Worm (Caenorhabditis elegans) whole organism, young adult: Measurements from ENCODE around the gene eat-3.

Source experiments
- B0336.3 ChIP-seq: fragments of 200-800 bp; sonication (Bioruptor generic); IDR thresholded peaks from 2 replicates; pipeline ENCODE4 v1.3.6; 2022; ENCODE audit warnings: missing genetic modification characterization, missing compliant biosample characterization
- C06A6.2 ChIP-seq: fragments of 200-800 bp; sonication (Bioruptor generic); conservative IDR thresholded peaks from 2 replicates; pipeline ENCODE4 v1.3.6; 2022; ENCODE audit warnings: missing genetic modification characterization, missing compliant biosample characterization
- D2030.7 ChIP-seq: fragments of 200-800 bp; sonication (Bioruptor generic); IDR thresholded peaks from 2 replicates; pipeline ENCODE4 v1.3.6; 2022; ENCODE audit warnings: missing genetic modification reagents, missing genetic modification characterization, missing compliant biosample characterization
- F49E8.2 ChIP-seq: sonication (generic microtip); optimal IDR thresholded peaks from 3 replicates; lab custom pipeline; 2017; ENCODE audit warnings: missing genetic modification characterization, mild to moderate bottlenecking, missing compliant biosample characterization, antibody characterized with exemption, moderate library complexity; ENCODE audit not compliant: insufficient read depth
- T26A5.8 ChIP-seq: sonication (generic microtip); optimal IDR thresholded peaks from 2 replicates; lab custom pipeline; 2016; ENCODE audit warnings: missing genetic modification characterization, missing compliant biosample characterization
- Y53F4B.3 ChIP-seq: fragments of 200-800 bp; sonication (Bioruptor generic); IDR thresholded peaks from 2 replicates; pipeline ENCODE4 v1.3.6; 2022; ENCODE audit warnings: missing genetic modification reagents, missing genetic modification characterization, missing compliant biosample characterization
- Y67H2A.10 ChIP-seq: fragments of 200-800 bp; sonication (Bioruptor generic); conservative IDR thresholded peaks from 2 replicates; pipeline ENCODE4 v1.3.6; 2022; ENCODE audit warnings: missing genetic modification reagents, missing genetic modification characterization, missing compliant biosample characterization
- aptf-3 ChIP-seq: fragments of 200-800 bp; sonication (Bioruptor generic); IDR thresholded peaks from 2 replicates; pipeline ENCODE4 v1.3.6; 2022; ENCODE audit warnings: missing genetic modification characterization, missing compliant biosample characterization
- atf-7 ChIP-seq: sonication (generic microtip); optimal IDR thresholded peaks from 2 replicates; lab custom pipeline; 2017; ENCODE audit warnings: mild to moderate bottlenecking, missing genetic modification characterization, missing compliant biosample characterization
- athp-1 ChIP-seq: sonication (generic microtip); optimal IDR thresholded peaks from 2 replicates; lab custom pipeline; 2017; ENCODE audit warnings: mild to moderate bottlenecking, missing genetic modification characterization, missing compliant biosample characterization
- cebp-1 ChIP-seq, 2 experiments: fragments of 200-800 bp in 1 of 2; sonication (Bioruptor generic) in 1 of 2; sonication (generic microtip) in 1 of 2; IDR thresholded peaks in 1 of 2; optimal IDR thresholded peaks in 1 of 2; 2 replicates each; pipeline versions ENCODE4 v1.3.6 to Lab custom; 2017 to 2022; ENCODE audit warnings: missing compliant biosample characterization in 2 of 2, missing genetic modification characterization in 2 of 2, mild to moderate bottlenecking in 1 of 2, missing genetic modification reagents in 1 of 2, moderate library complexity in 1 of 2
- ceh-27 ChIP-seq: fragments of 200-800 bp; sonication (Bioruptor generic); optimal IDR thresholded peaks from 2 replicates; lab custom pipeline; 2018; ENCODE audit warnings: mild to moderate bottlenecking, missing genetic modification characterization, moderate library complexity, missing compliant biosample characterization
- efl-1 ChIP-seq: fragments of 150-350 bp; optimal IDR thresholded peaks from 2 replicates; lab custom pipeline; 2014; ENCODE audit warnings: missing biosample characterization, missing genetic modification reagents, missing genetic modification characterization
- egrh-3 ChIP-seq: fragments of 200-800 bp; sonication (Bioruptor generic); IDR thresholded peaks from 2 replicates; pipeline ENCODE4 v1.3.6; 2022; ENCODE audit warnings: missing genetic modification reagents, missing genetic modification characterization, missing compliant biosample characterization
- fkh-3 ChIP-seq: sonication (generic microtip); optimal IDR thresholded peaks from 2 replicates; lab custom pipeline; 2016; ENCODE audit warnings: mild to moderate bottlenecking, missing genetic modification characterization, missing compliant biosample characterization
- hmg-20 ChIP-seq: fragments of 200-800 bp; sonication (Bioruptor generic); IDR thresholded peaks from 2 replicates; pipeline ENCODE4 v1.3.6; 2022; ENCODE audit warnings: missing genetic modification reagents, missing genetic modification characterization, missing compliant biosample characterization
- hrde-1 ChIP-seq: sonication (generic microtip); optimal IDR thresholded peaks from 2 replicates; lab custom pipeline; 2016; ENCODE audit warnings: missing genetic modification characterization, mild to moderate bottlenecking, missing compliant biosample characterization, moderate library complexity, missing genotype, missing genetic modification reagents, borderline replicate concordance
- let-607 ChIP-seq, 2 experiments: fragments of 200-800 bp in 1 of 2; sonication (Bioruptor generic) in 1 of 2; sonication (generic microtip) in 1 of 2; optimal IDR thresholded peaks; 2 replicates each; lab custom pipeline; 2016 to 2018; ENCODE audit warnings: mild to moderate bottlenecking in 2 of 2, missing compliant biosample characterization in 2 of 2, missing genetic modification characterization in 2 of 2, moderate library complexity in 2 of 2, missing genotype in 1 of 2
- lin-26 ChIP-seq: fragments of 200-800 bp; sonication (Bioruptor generic); IDR thresholded peaks from 2 replicates; pipeline ENCODE4 v1.3.6; 2022; ENCODE audit warnings: missing genetic modification reagents, missing genetic modification characterization, missing compliant biosample characterization
- lin-54 ChIP-seq: fragments of 200-800 bp; sonication (Bioruptor generic); optimal IDR thresholded peaks from 2 replicates; lab custom pipeline; 2018; ENCODE audit warnings: mild to moderate bottlenecking, missing genetic modification characterization, missing compliant biosample characterization
- lsl-1 ChIP-seq: fragments of 200-800 bp; sonication (Bioruptor generic); optimal IDR thresholded peaks from 2 replicates; lab custom pipeline; 2018; ENCODE audit warnings: mild to moderate bottlenecking, missing genetic modification characterization, moderate library complexity, missing compliant biosample characterization
- madf-10 ChIP-seq: sonication (generic microtip); optimal IDR thresholded peaks from 2 replicates; lab custom pipeline; 2016; ENCODE audit warnings: mild to moderate bottlenecking, missing genetic modification characterization, missing compliant biosample characterization
- mcd-1 ChIP-seq: fragments of 200-800 bp; sonication (Bioruptor generic); IDR thresholded peaks from 2 replicates; pipeline ENCODE4 v1.3.6; 2022; ENCODE audit warnings: missing genetic modification reagents, missing genetic modification characterization, missing compliant biosample characterization
- mxl-1 ChIP-seq: sonication (generic microtip); optimal IDR thresholded peaks from 2 replicates; lab custom pipeline; 2016; ENCODE audit warnings: missing genetic modification characterization, missing compliant biosample characterization
- nfyb-1 ChIP-seq: fragments of 200-800 bp; sonication (Bioruptor generic); IDR thresholded peaks from 2 replicates; pipeline ENCODE4 v1.3.6; 2022; ENCODE audit warnings: missing genetic modification reagents, missing genetic modification characterization, missing compliant biosample characterization
- nhr-80 ChIP-seq: sonication (generic microtip); optimal IDR thresholded peaks from 2 replicates; lab custom pipeline; 2016; ENCODE audit warnings: missing genetic modification characterization, missing compliant biosample characterization
- nhr-90 ChIP-seq: sonication (generic microtip); optimal IDR thresholded peaks from 2 replicates; lab custom pipeline; 2016; ENCODE audit warnings: missing genotype, mild to moderate bottlenecking, missing genetic modification characterization, missing compliant biosample characterization
- rcor-1 ChIP-seq: fragments of 200-800 bp; sonication (Bioruptor generic); IDR thresholded peaks from 2 replicates; pipeline ENCODE4 v1.3.6; 2022; ENCODE audit warnings: missing genetic modification reagents, missing genetic modification characterization, missing compliant biosample characterization
- sptf-2 ChIP-seq: fragments of 200-800 bp; sonication (Bioruptor generic); optimal IDR thresholded peaks from 2 replicates; lab custom pipeline; 2018; ENCODE audit warnings: mild to moderate bottlenecking, missing genetic modification characterization, missing compliant biosample characterization
- tlf-1 ChIP-seq: fragments of 200-800 bp; sonication (Bioruptor generic); optimal IDR thresholded peaks from 2 replicates; lab custom pipeline; 2018; ENCODE audit warnings: mild to moderate bottlenecking, missing genetic modification characterization, missing compliant biosample characterization
- ztf-28 ChIP-seq: fragments of 200-800 bp; sonication (Bioruptor generic); IDR thresholded peaks from 2 replicates; pipeline ENCODE4 v1.3.6; 2022; ENCODE audit warnings: missing genetic modification reagents, missing genetic modification characterization, missing compliant biosample characterization

Gene eat-3

ce11 chrII:9289127-9289526 lies 35.5 kb upstream of the eat-3 start (continued):
- TF ChIP-seq mcd-1 (no peak), hrde-1 (tag; lab: Kevin White, UChicago) (no peak), lin-54 (GFP tag; lab: Kevin White, UChicago) (no peak)
- TF ChIP-seq, all 124 proteins: peak for 9

- TF ChIP-seq let-607 (tag; optimal IDR thresholded peaks at IDR 0.05; lab: Kevin White, UChicago) (peak in 1 of 2 experiments; percentile 26), atf-7 (tag; lab: Kevin White, UChicago) (no peak), nhr-80 (tag; lab: Kevin White, UChicago) (peak; percentile 86), efl-1 (GFP tag; lab: Kevin White, UChicago) (no peak)
Measured at ce11 chrII:9291632-9292031, 33.0 kb upstream of the eat-3 start, which contains the start of gene acs-7. acs-7 (plus strand) TSS chrII:9292017.

ce11 chrII:9295678-9296077 lies 29.0 kb upstream of the eat-3 start, which contains the start of gene C01G6.9:
C01G6.9 (minus strand) TSS chrII:9295818.
- TF ChIP-seq lin-26 (no peak), Y67H2A.10 (GFP tag; lab: Robert Waterston, UW) (no peak), sptf-2 (no peak)

- no peak for TF ChIP-seq lsl-1 (GFP tag; lab: Kevin White, UChicago)
- TF ChIP-seq efl-1 (GFP tag; lab: Kevin White, UChicago): no peak
- TF ChIP-seq C06A6.2 (GFP tag; lab: Robert Waterston, UW): no peak
- TF ChIP-seq hmg-20: no peak
- no peak for TF ChIP-seq Y67H2A.10 (GFP tag; lab: Robert Waterston, UW)
- TF ChIP-seq fkh-3 (tag; lab: Kevin White, UChicago): no peak
- TF ChIP-seq madf-10 (tag; lab: Kevin White, UChicago): no peak
- no peak for TF ChIP-seq hrde-1 (tag; lab: Kevin White, UChicago)
- no peak for TF ChIP-seq egrh-3 (GFP tag; lab: Robert Waterston, UW)
- no peak for TF ChIP-seq mxl-1 (tag; lab: Kevin White, UChicago)
- no peak for TF ChIP-seq Y53F4B.3
- TF ChIP-seq tlf-1 (GFP tag; lab: Kevin White, UChicago): no peak
- no peak for TF ChIP-seq aptf-3 (GFP tag; lab: Robert Waterston, UW)
- TF ChIP-seq B0336.3 (GFP tag; lab: Robert Waterston, UW): no peak
- TF ChIP-seq D2030.7 (GFP tag; lab: Robert Waterston, UW): no peak
- TF ChIP-seq rcor-1: no peak
- TF ChIP-seq athp-1: no peak
- no peak for TF ChIP-seq ceh-27 (GFP tag; lab: Kevin White, UChicago)
- TF ChIP-seq, all 124 proteins: peak for 0
Measured at ce11 chrII:9299679-9300078, 25.0 kb upstream of the eat-3 start.

ce11 chrII:9301065-9301464 lies 23.6 kb upstream of the eat-3 start:
- no peak for TF ChIP-seq ztf-28 (GFP tag; lab: Robert Waterston, UW)
- TF ChIP-seq nhr-90: no peak
- peak in 1 of 2 experiments; percentile 2 for TF ChIP-seq let-607 (tag; optimal IDR thresholded peaks at IDR 0.05; lab: Kevin White, UChicago)
- no peak for TF ChIP-seq T26A5.8
- no peak for TF ChIP-seq cebp-1 (GFP tag; IDR thresholded peaks at IDR 0.05; lab: Robert Waterston, UW)
- peak; percentile 29 for TF ChIP-seq cebp-1 (tag; optimal IDR thresholded peaks at IDR 0.05; lab: Kevin White, UChicago)
- no peak for TF ChIP-seq F49E8.2 (tag; lab: Kevin White, UChicago)
- TF ChIP-seq nhr-80 (tag; lab: Kevin White, UChicago): peak; percentile 90
- TF ChIP-seq nfyb-1 (GFP tag; lab: Robert Waterston, UW): no peak
